Fruit fly (Drosophila melanogaster) whole organism, larva: ENCODE data around the gene CG13850.

Experiments used
- noc ChIP-seq: fragments of 200-800 bp; sonication (Bioruptor generic); optimal IDR thresholded peaks from 3 replicates; lab custom pipeline; 2019; ENCODE audit warnings: missing biosample characterization, mild to moderate bottlenecking, missing genetic modification characterization, moderate library complexity

CG13850 gene

dm6 chr3R:22421618-22422017 is 10.9 kb upstream of the CG13850 start:
- peak; percentile 78 for TF ChIP-seq noc (tag; lab: Kevin White, UChicago)

dm6 chr3R:22420911-22421310 is 10.2 kb upstream of the CG13850 start, which contains the start of the genes Nop56 and mats:
Nop56 (minus strand) TSS chr3R:22421068.
mats (plus strand) TSS chr3R:22421161.
- peak; percentile 9 for TF ChIP-seq noc (tag; lab: Kevin White, UChicago)

dm6 chr3R:22411879-22412587 is 1.3 kb upstream of the CG13850 start:
- peak; percentile 30 for TF ChIP-seq noc (tag; lab: Kevin White, UChicago)

dm6 chr3R:22405639-22406038 is 5.1 kb downstream of the CG13850 start, which contains the start of gene CG13855:
CG13855 (plus strand) TSS chr3R:22405939.
- TF ChIP-seq noc (tag; lab: Kevin White, UChicago): no peak

- TF ChIP-seq noc (tag; lab: Kevin White, UChicago): no peak
These were observed 8.4 kb downstream of the CG13850 start, which contains the start of gene CG13856 for dm6 chr3R:22402355-22402754. CG13856 (plus strand) TSS chr3R:22402655.

- no peak for TF ChIP-seq noc (tag; lab: Kevin White, UChicago)
These were observed 10.5 kb downstream of the CG13850 start for dm6 chr3R:22400246-22400645.

dm6 chr3R:22397068-22397700 is 13.5 kb downstream of the CG13850 start:
- no peak for TF ChIP-seq noc (tag; lab: Kevin White, UChicago)

dm6 chr3R:22396238-22396772 is 14.4 kb downstream of the CG13850 start:
- TF ChIP-seq noc (tag; lab: Kevin White, UChicago): peak; percentile 3

- no peak for TF ChIP-seq noc (tag; lab: Kevin White, UChicago)
These were observed 15.1 kb downstream of the CG13850 start for dm6 chr3R:22395409-22396178.

- no peak for TF ChIP-seq noc (tag; lab: Kevin White, UChicago)
These were observed 16.7 kb downstream of the CG13850 start, which contains the start of gene CG13857 for dm6 chr3R:22394004-22394403. CG13857 (minus strand) TSS chr3R:22394104.

- no peak for TF ChIP-seq noc (tag; lab: Kevin White, UChicago)
These were observed 20.6 kb downstream of the CG13850 start for dm6 chr3R:22390109-22390508.

dm6 chr3R:22389614-22390013 is 21.1 kb downstream of the CG13850 start, which contains the start of the genes CAH8 and CG7059:
CAH8 (minus strand) TSS chr3R:22389714.
CG7059 (plus strand) TSS chr3R:22389780.
- no peak for TF ChIP-seq noc (tag; lab: Kevin White, UChicago)

dm6 chr3R:22381735-22382134 is 29.0 kb downstream of the CG13850 start, which contains the start of gene Gpdh3:
Gpdh3 (plus strand) TSS chr3R:22382035.
- TF ChIP-seq noc (tag; lab: Kevin White, UChicago): no peak

- TF ChIP-seq noc (tag; lab: Kevin White, UChicago): no peak
These were observed 29.6 kb downstream of the CG13850 start, which contains the start of gene CG43342 for dm6 chr3R:22381077-22381476. CG43342 (plus strand) TSS chr3R:22381340.

- no peak for TF ChIP-seq noc (tag; lab: Kevin White, UChicago)
These were observed 30.8 kb downstream of the CG13850 start, which contains the start of gene CG34149 for dm6 chr3R:22379942-22380341. CG34149 (plus strand) TSS chr3R:22380128.
